Fruit fly (Drosophila melanogaster): Measurements from ENCODE around the gene IntS11.
A peak's percentile ranks its signal among the peaks of the same experiment; 100 is the strongest.

IntS11 gene

DNA sequence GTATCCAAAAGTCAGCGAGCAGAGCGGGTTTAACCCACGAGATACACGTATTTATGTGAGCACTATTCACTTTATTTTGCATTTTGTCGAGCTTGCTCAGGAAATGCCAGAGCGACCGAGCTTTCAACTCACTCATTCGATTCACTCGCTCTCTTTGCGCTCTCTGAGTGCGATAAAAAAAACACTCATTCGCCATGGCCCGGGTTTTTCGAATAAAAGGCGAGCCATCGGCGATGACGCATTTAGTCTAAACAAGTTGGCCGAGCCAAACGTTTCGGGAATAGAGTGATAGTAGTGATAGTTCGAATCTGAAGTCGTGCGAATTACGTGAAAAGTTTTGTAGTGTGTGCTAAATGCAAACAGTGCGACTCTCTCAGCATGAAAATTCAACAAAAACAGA lies 37.2 kb downstream of the IntS11 start (continued):
- no peak for TF ChIP-seq pzg (GFP tag; optimal IDR thresholded peaks at IDR 0.05)
- TF ChIP-seq Eip74EF (GFP tag; optimal IDR thresholded peaks at IDR 0.05), result no peak
- no peak for TF ChIP-seq CG2889 (GFP tag; IDR thresholded peaks at IDR 0.05)
- no peak for TF ChIP-seq sima (GFP tag; optimal IDR thresholded peaks at IDR 0.05)
- TF ChIP-seq CG6765 (GFP tag; optimal IDR thresholded peaks at IDR 0.05), result peak; percentile 44
- TF ChIP-seq CG1792 (GFP tag; optimal IDR thresholded peaks at IDR 0.05), result no peak
- TF ChIP-seq Lim3 (GFP tag; IDR thresholded peaks at IDR 0.05), result no peak
- TF ChIP-seq CG4820 (GFP tag; optimal IDR thresholded peaks at IDR 0.05), result no peak
- no peak for TF ChIP-seq HLH54F (GFP tag; optimal IDR thresholded peaks at IDR 0.05)
- peak; percentile 66 for TF ChIP-seq mirr (GFP tag; optimal IDR thresholded peaks at IDR 0.05)
- no peak for TF ChIP-seq CG8478 (optimal IDR thresholded peaks at IDR 0.05)
- TF ChIP-seq repo (GFP tag; optimal IDR thresholded peaks at IDR 0.05), result no peak
- TF ChIP-seq D19B (GFP tag; optimal IDR thresholded peaks at IDR 0.05), result no peak
- TF ChIP-seq chm (GFP tag; IDR thresholded peaks at IDR 0.05), result peak; percentile 71; the same call in 1 of the 2 replicates
- TF ChIP-seq esg (GFP tag; conservative IDR thresholded peaks at IDR 0.05), result no peak
- no peak for TF ChIP-seq croc (GFP tag; conservative IDR thresholded peaks at IDR 0.05)
- TF ChIP-seq Lhr (GFP tag; optimal IDR thresholded peaks at IDR 0.05), result no peak
- no peak for TF ChIP-seq CG12942 (GFP tag; optimal IDR thresholded peaks at IDR 0.05)
- TF ChIP-seq CoRest (tag; optimal IDR thresholded peaks at IDR 0.05), result no peak
- no peak for TF ChIP-seq CG9817 (tag; optimal IDR thresholded peaks at IDR 0.05)
- TF ChIP-seq CG3838 (GFP tag; optimal IDR thresholded peaks at IDR 0.05), result no peak
- no peak for TF ChIP-seq fd64A (GFP tag; optimal IDR thresholded peaks at IDR 0.05)
- TF ChIP-seq Doc2 (GFP tag; IDR thresholded peaks at IDR 0.05), result no peak
- TF ChIP-seq CG13287 (GFP tag; IDR thresholded peaks at IDR 0.05; ENCODE audit: partially characterized antibody), result peak; percentile 63
- no peak for TF ChIP-seq Abd-B (GFP tag; optimal IDR thresholded peaks at IDR 0.05)
- TF ChIP-seq CG2712 (tag; optimal IDR thresholded peaks at IDR 0.05), result no peak
- TF ChIP-seq CG11696 (GFP tag; IDR thresholded peaks at IDR 0.05), result no peak

DNA sequence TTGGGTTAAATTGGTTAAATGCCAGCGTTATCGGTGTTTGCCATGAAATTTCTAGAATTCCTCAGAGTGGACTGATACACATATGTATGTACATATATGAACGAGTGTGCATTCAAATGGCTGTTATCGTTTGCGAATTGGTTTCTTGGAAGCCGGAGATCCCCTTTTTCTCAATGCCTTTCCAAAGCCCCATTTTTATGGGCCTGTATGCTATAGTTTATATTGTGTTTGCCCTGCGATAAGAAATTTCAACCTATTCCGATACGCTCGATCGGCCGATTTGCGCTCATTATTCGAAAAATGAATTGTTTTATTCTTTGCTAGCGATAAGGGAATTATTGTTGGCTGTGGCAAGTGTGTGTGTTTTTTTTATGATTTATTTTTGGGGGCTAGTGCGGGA lies 38.1 kb downstream of the IntS11 start:
- TF ChIP-seq E2f1 (GFP tag; IDR thresholded peaks at IDR 0.05) (no peak), exex (tag; optimal IDR thresholded peaks at IDR 0.05) (peak; percentile 86), Hr51 (GFP tag; optimal IDR thresholded peaks at IDR 0.05) (no peak), ken (GFP tag; IDR thresholded peaks at IDR 0.05) (no peak), pan (optimal IDR thresholded peaks at IDR 0.05) (no peak), pan (GFP tag; optimal IDR thresholded peaks at IDR 0.05 in 1 of 2, IDR thresholded peaks at IDR 0.05 in 1 of 2) (peak in 1 of 2 experiments; percentile 8), CG34376 (GFP tag; optimal IDR thresholded peaks at IDR 0.05) (peak; percentile 53), sd (tag; optimal IDR thresholded peaks at IDR 0.05) (peak; percentile 79), sug (tag; optimal IDR thresholded peaks at IDR 0.05) (peak; percentile 9), GATAe (GFP tag; conservative IDR thresholded peaks at IDR 0.05) (peak; percentile 39; the same call in 1 of the 2 replicates), Oli (tag; optimal IDR thresholded peaks at IDR 0.05) (no peak), Med (GFP tag) (peak; percentile 0), sens (GFP tag) (peak; percentile 69), lab (GFP tag; optimal IDR thresholded peaks at IDR 0.05) (peak; percentile 13), CG2678 (tag; optimal IDR thresholded peaks at IDR 0.05) (peak; percentile 35), prd (optimal IDR thresholded peaks at IDR 0.05) (no peak), prd (GFP tag; IDR thresholded peaks at IDR 0.05) (no peak), bigmax (GFP tag; optimal IDR thresholded peaks at IDR 0.05) (no peak), CG4328 (GFP tag; optimal IDR thresholded peaks at IDR 0.05) (no peak), grn (GFP tag; optimal IDR thresholded peaks at IDR 0.05) (peak; percentile 21)

Measured in whole organism, embryonic.